Fruit fly (Drosophila melanogaster): Measurements from ENCODE around the gene CG9522.

dm6 chrX:14824690-14825469 lies 23.7 kb downstream of the CG9522 start:
- TF ChIP-seq CG12768 (GFP tag; optimal IDR thresholded peaks at IDR 0.05) (no peak), CG5204 (GFP tag; optimal IDR thresholded peaks at IDR 0.05) (no peak), pad (GFP tag; optimal IDR thresholded peaks at IDR 0.05) (no peak), CG7045 (GFP tag; optimal IDR thresholded peaks at IDR 0.05) (no peak), toe (GFP tag; optimal IDR thresholded peaks at IDR 0.05) (no peak), Clk (GFP tag; optimal IDR thresholded peaks at IDR 0.05) (no peak), Mnt (GFP tag; optimal IDR thresholded peaks at IDR 0.05) (no peak), Hr96 (GFP tag; optimal IDR thresholded peaks at IDR 0.05) (no peak), cic (GFP tag; optimal IDR thresholded peaks at IDR 0.05) (no peak), cnc (optimal IDR thresholded peaks at IDR 0.05) (no peak), kay (GFP tag; ENCODE audit: borderline replicate concordance) (no peak), ovo (GFP tag; optimal IDR thresholded peaks at IDR 0.05) (no peak), CG11617 (GFP tag; optimal IDR thresholded peaks at IDR 0.05) (no peak)
